Worm (Caenorhabditis elegans): Measurements from ENCODE around the gene Y68A4A.13.

DNA sequence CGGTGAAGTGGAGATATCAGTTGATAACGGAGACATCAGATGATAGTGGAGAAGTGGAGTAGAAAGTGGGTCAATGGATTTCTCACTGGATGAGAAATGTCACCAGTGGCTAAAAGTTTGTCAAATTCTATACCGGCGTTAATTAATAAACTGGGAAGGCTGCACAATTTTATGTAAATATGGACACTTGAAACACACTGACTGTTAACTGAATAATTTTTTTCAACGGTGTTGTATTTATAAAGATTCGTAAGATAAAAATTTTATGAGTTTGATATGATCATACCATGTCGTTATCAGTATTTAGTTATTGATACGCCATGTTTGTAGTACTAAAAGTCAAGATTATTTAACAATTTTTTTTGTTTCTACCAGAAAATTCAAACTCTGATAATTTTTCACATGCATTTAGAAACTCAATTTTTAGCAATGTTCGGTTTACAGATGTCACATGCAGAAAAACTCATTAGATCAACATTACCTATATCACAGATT is 48.5 kb downstream of the Y68A4A.13 start, which contains the start of gene F40D4.12:
- TF ChIP-seq ama-1 (optimal IDR thresholded peaks at IDR 0.05) (no peak), hmbx-1 (tag; optimal IDR thresholded peaks at IDR 0.05) (no peak)

Measured in whole organism, early embryonic.